Worm (Caenorhabditis elegans): ENCODE data around the gene C54E10.3.

DNA sequence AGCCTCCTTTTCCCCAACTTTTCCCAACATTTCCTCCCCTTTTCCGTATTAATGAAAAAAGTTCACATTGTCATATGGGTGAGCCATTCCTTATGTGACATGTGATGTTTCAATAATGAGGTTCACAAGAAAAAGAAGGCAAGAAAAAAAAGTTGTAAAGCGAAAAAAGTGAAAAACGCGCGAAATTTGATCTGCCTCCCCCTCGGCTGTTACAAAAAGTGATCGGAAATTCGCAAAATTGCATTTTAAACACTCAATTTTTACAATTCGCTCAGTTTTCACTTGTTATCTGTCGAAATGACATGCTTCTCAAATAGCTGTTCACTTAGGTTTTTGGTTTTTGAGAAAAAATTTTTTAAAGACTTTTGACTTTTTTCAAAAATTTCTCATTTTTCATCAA lies 10.8 kb downstream of the C54E10.3 start:
- TF ChIP-seq nhr-77 (tag; optimal IDR thresholded peaks at IDR 0.05): no peak
- TF ChIP-seq snpc-4 (tag; optimal IDR thresholded peaks at IDR 0.05): no peak
- no peak for TF ChIP-seq fkh-8 (tag; optimal IDR thresholded peaks at IDR 0.05)
- TF ChIP-seq nhr-76 (tag; optimal IDR thresholded peaks at IDR 0.05): no peak
- TF ChIP-seq nhr-11 (tag; optimal IDR thresholded peaks at IDR 0.05): no peak
- no peak for TF ChIP-seq egl-13 (tag; optimal IDR thresholded peaks at IDR 0.05)
- TF ChIP-seq ceh-63 (GFP tag; optimal IDR thresholded peaks at IDR 0.05): no peak
